Fruit fly (Drosophila melanogaster): Measurements from ENCODE around the gene wnd.

wnd gene

dm6 chr3L:19649374-19649948 is 13.9 kb upstream of the wnd start, which contains the start of gene Oat:
Oat (minus strand) TSS chr3L:19649851.
- TF ChIP-seq CG8478 (optimal IDR thresholded peaks at IDR 0.05): no peak
- TF ChIP-seq psq (optimal IDR thresholded peaks at IDR 0.05): no peak

dm6 chr3L:19648648-19649047 is 13.1 kb upstream of the wnd start:
- TF ChIP-seq EcR (GFP tag; optimal IDR thresholded peaks at IDR 0.05): no peak
- TF ChIP-seq usp (GFP tag; optimal IDR thresholded peaks at IDR 0.05): no peak
- TF ChIP-seq pan (optimal IDR thresholded peaks at IDR 0.05): no peak
- no peak for TF ChIP-seq psq (optimal IDR thresholded peaks at IDR 0.05)
- no peak for TF ChIP-seq Dll (optimal IDR thresholded peaks at IDR 0.05)
- no peak for TF ChIP-seq CG8478 (optimal IDR thresholded peaks at IDR 0.05)

- TF ChIP-seq Dll (optimal IDR thresholded peaks at IDR 0.05) (no peak), pan (optimal IDR thresholded peaks at IDR 0.05) (no peak), psq (optimal IDR thresholded peaks at IDR 0.05) (no peak), EcR (GFP tag; optimal IDR thresholded peaks at IDR 0.05) (no peak), CG8478 (optimal IDR thresholded peaks at IDR 0.05) (no peak), usp (GFP tag; optimal IDR thresholded peaks at IDR 0.05) (no peak)
Observed at dm6 chr3L:19646292-19646691, 10.7 kb upstream of the wnd start.

DNA sequence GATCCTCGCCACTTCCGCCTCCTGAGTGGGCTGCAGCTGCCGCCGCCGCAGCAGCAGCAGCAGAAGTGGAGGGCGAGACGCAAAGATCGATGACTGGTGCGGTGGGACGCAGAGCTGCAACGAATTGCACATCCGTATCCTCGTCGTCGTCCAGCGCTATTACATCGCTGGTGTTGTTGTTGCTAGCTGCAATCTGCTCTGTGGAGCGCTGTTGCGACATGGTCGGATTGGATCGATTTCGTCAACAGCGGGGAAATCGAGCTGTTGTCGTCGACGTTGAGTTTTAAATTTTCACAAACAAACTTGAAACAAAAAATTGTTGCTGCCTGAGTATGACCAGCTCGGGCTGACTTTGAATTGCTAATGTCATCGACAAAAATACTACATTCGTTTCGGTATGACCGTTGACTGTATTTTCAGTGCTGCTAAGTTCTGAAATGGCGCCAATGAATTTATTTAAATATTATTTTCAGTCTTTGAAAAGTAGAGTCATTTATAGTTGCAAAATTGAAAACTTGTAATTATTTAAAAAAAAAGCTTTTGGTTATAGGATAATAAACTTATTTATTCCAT is 7.0 kb upstream of the wnd start, which contains the start of gene Rnf146:
TSS of gene Rnf146 (minus strand) at position 369 of the 573 bp plus-strand sequence.
- TF ChIP-seq Dll (optimal IDR thresholded peaks at IDR 0.05) (no peak), usp (GFP tag; optimal IDR thresholded peaks at IDR 0.05) (no peak), psq (optimal IDR thresholded peaks at IDR 0.05) (no peak)

DNA sequence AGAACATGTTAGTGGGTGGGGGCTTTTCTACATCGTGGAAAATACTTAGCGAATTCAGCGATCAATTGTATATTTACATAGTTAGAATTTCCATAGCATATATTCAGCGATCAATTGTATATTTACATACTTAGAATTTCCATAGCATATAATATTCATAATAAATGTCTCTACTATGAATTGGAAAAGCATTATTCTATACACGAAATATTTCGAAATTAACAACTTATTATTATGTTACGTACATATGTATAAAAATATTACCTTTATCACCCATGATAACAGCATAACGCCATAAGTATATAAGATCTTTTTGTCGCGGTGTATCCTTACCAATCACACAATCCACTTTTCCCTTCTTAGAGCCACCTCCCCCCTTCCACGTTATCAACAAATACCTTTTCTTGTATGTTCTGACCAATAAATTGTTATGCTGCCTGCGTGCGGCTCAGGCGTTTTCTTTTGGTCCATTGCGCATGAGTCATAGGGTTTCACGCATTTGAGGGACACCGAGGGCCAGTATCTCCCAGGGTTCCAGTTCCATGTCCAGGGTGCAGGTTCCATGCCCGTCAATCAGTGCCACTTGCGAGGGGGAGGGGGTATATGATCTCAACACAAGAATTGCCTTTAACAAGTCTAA is 1.4 kb upstream of the wnd start:
- TF ChIP-seq psq (optimal IDR thresholded peaks at IDR 0.05) (no peak), pan (optimal IDR thresholded peaks at IDR 0.05) (no peak), EcR (GFP tag; optimal IDR thresholded peaks at IDR 0.05) (no peak), Dll (optimal IDR thresholded peaks at IDR 0.05) (no peak), CG8478 (optimal IDR thresholded peaks at IDR 0.05) (no peak), usp (GFP tag; optimal IDR thresholded peaks at IDR 0.05) (no peak)

- TF ChIP-seq Dll (optimal IDR thresholded peaks at IDR 0.05) (no peak), psq (optimal IDR thresholded peaks at IDR 0.05) (no peak), CG8478 (optimal IDR thresholded peaks at IDR 0.05) (no peak), pan (optimal IDR thresholded peaks at IDR 0.05) (no peak), EcR (GFP tag; optimal IDR thresholded peaks at IDR 0.05) (no peak)
Observed at dm6 chr3L:19634788-19635448, 665 bp downstream of the wnd start.

dm6 chr3L:19632766-19633632 is 2.6 kb downstream of the wnd start:
- TF ChIP-seq CG8478 (optimal IDR thresholded peaks at IDR 0.05): no peak
- no peak for TF ChIP-seq psq (optimal IDR thresholded peaks at IDR 0.05)
- TF ChIP-seq Dll (optimal IDR thresholded peaks at IDR 0.05): no peak
- no peak for TF ChIP-seq pan (optimal IDR thresholded peaks at IDR 0.05)
- TF ChIP-seq usp (GFP tag; optimal IDR thresholded peaks at IDR 0.05): no peak

dm6 chr3L:19631867-19632266 is 3.7 kb downstream of the wnd start:
- TF ChIP-seq pan (optimal IDR thresholded peaks at IDR 0.05) (no peak), EcR (GFP tag; optimal IDR thresholded peaks at IDR 0.05) (no peak), psq (optimal IDR thresholded peaks at IDR 0.05) (no peak), CG8478 (optimal IDR thresholded peaks at IDR 0.05) (no peak), Dll (optimal IDR thresholded peaks at IDR 0.05) (no peak), usp (GFP tag; optimal IDR thresholded peaks at IDR 0.05) (no peak)

dm6 chr3L:19630701-19631100 is 4.9 kb downstream of the wnd start:
- TF ChIP-seq CG8478 (optimal IDR thresholded peaks at IDR 0.05) (no peak), pan (optimal IDR thresholded peaks at IDR 0.05) (no peak), usp (GFP tag; optimal IDR thresholded peaks at IDR 0.05) (no peak), Dll (optimal IDR thresholded peaks at IDR 0.05) (no peak), psq (optimal IDR thresholded peaks at IDR 0.05) (no peak), EcR (GFP tag; optimal IDR thresholded peaks at IDR 0.05) (no peak)

DNA sequence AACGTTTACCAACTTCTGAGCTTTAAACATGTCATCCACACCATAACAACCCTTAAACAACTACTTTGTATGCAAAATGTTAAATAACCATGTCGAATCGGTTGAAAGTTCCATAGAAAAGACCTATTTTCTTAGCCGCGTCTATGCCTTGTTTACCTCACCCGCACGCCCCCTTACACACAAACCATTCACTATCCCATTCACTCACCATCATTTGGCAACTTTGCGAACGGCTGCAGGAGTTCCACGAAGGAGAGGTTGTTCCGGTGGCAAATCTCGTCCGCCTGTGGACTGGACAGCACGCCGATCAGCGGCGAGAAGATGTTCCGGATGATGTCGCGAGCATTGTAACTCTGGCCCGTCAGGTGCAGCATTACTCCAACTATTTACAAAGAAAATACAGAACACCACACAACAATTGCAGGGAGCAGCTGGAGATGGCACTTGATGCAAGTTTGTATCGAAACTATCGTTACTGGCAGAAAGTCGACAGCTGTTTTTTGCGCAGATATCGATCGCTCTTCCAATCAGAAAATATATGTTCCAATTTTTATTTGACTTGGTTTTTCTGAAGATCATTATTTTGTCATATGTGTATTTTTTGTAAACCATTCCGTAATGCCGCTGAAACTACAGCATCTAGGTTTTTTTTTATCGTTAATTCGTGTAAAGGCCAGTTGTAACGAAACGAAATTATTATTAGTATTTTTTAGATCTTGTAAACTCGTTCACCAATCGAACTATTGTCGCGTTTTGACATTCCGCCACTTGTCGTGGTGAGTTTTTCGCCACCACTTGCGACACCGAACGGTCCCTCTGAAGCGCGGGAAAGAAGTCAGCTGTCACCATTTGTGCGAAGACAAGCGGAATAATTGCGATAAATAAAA is 17.3 kb downstream of the wnd start, which contains the start of gene asf1:
TSS of gene asf1 (plus strand) at position 823 of the 887 bp plus-strand sequence.
- TF ChIP-seq Dll (optimal IDR thresholded peaks at IDR 0.05) (no peak), psq (optimal IDR thresholded peaks at IDR 0.05) (no peak), EcR (GFP tag; optimal IDR thresholded peaks at IDR 0.05) (no peak), CG8478 (optimal IDR thresholded peaks at IDR 0.05) (no peak), pan (optimal IDR thresholded peaks at IDR 0.05) (no peak), usp (GFP tag; optimal IDR thresholded peaks at IDR 0.05) (no peak)

DNA sequence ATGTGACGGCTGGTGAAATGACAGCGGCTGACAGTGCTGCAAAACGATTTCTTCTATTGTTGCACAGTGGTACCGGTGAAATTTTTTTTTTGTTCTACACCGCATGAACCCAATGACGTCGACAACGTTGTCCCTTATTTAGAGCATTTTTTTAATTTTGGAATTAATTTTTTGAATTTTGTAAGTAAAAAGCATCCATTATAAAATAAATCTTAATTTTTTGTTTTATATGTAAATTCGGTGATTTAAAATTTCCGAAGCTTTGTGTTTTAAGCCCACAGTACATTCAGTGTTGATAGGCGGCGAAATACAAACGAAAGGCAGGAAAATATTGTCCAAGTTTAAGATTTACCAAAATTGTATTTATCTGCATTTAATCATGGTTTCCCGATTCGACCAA is 23.4 kb downstream of the wnd start, which contains the start of the genes Lon and PIG-F:
TSS of gene Lon (minus strand) at position 28 of the 400 bp plus-strand sequence.
TSS of gene PIG-F (plus strand) at position 284 of the 400 bp plus-strand sequence.
- TF ChIP-seq CG8478 (optimal IDR thresholded peaks at IDR 0.05) (no peak), usp (GFP tag; optimal IDR thresholded peaks at IDR 0.05) (no peak), psq (optimal IDR thresholded peaks at IDR 0.05) (no peak), pan (optimal IDR thresholded peaks at IDR 0.05) (no peak), Dll (optimal IDR thresholded peaks at IDR 0.05) (no peak), EcR (GFP tag; optimal IDR thresholded peaks at IDR 0.05) (no peak)
